Fruit fly (Drosophila melanogaster): ENCODE measurements around the gene Cyt-c1L.

- no peak for TF ChIP-seq lola (GFP tag; optimal IDR thresholded peaks at IDR 0.05)
- no peak for TF ChIP-seq sage (GFP tag; optimal IDR thresholded peaks at IDR 0.05)
- no peak for TF ChIP-seq OdsH (GFP tag; optimal IDR thresholded peaks at IDR 0.05)
- TF ChIP-seq Rel (GFP tag; optimal IDR thresholded peaks at IDR 0.05): no peak
- no peak for TF ChIP-seq Rel (tag; optimal IDR thresholded peaks at IDR 0.05)
- peak; percentile 40 for TF ChIP-seq rgr (GFP tag; optimal IDR thresholded peaks at IDR 0.05)
- TF ChIP-seq tai (GFP tag; optimal IDR thresholded peaks at IDR 0.05): no peak
- TF ChIP-seq br (GFP tag; optimal IDR thresholded peaks at IDR 0.05): peak; percentile 60
- TF ChIP-seq usp (GFP tag; optimal IDR thresholded peaks at IDR 0.05): no peak
- TF ChIP-seq h (GFP tag; optimal IDR thresholded peaks at IDR 0.05): peak; percentile 45
- TF ChIP-seq fru (GFP tag; optimal IDR thresholded peaks at IDR 0.05): peak; percentile 61
- TF ChIP-seq Jra (GFP tag; optimal IDR thresholded peaks at IDR 0.05): no peak
- no peak for TF ChIP-seq pan (optimal IDR thresholded peaks at IDR 0.05)
- no peak for TF ChIP-seq Vsx2 (GFP tag; optimal IDR thresholded peaks at IDR 0.05; ENCODE audit: partially characterized antibody)
Measured at dm6 chr3R:29207996-29208395, 4.1 kb upstream of the Cyt-c1L start.
